Worm (Caenorhabditis elegans): ENCODE data around the gene ham-3.

DNA sequence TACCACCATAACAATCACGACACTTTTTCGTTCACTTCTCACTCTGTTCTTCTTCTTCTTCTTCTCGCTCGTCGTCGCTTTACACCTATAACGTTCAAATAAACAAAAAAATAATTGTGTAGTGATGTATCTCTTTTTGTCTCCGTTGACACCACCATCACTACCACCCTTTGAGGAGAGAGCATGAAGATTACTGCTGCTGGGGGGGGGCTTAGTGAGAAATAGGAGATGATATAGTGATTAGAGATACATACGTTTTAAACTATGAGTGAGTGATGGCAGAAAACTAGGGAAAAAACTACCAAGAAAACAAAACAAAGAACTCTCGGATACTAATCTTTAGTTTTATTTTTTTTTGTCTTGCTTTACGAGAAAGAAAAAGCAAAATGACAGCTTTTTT lies 5.8 kb downstream of the ham-3 start:
- TF ChIP-seq ceh-40 (GFP tag; IDR thresholded peaks at IDR 0.05) (no peak), ets-4 (GFP tag; optimal IDR thresholded peaks at IDR 0.05) (no peak)

All from whole organism, young adult.